Worm (Caenorhabditis elegans): Measurements from ENCODE around the gene npp-25.

Gene npp-25

DNA sequence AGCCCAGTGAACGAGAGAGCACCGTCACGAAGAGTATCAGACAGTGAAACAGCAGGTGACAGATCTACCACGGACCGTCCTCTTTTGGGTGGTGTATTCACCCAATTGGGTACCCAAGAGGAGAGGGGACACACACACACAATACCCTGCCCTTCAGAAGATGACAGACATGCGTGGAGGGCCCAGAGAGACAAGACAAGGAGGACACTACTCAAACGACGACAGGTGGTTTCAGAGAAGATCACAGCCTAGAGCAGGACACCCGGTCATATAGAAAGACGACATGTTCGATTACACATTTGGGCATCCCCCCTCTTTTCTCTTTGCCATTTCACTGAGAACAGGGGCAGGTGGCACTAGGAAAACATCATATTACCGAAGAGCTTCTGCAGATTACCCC lies 31.6 kb downstream of the npp-25 start:
- no peak for TF ChIP-seq T22C8.4 (GFP tag; IDR thresholded peaks at IDR 0.05)
- TF ChIP-seq klf-2 (GFP tag; conservative IDR thresholded peaks at IDR 0.05), result no peak
- no peak for TF ChIP-seq ztf-23 (GFP tag; IDR thresholded peaks at IDR 0.05)
- 0 out of 2 replicates have a peak, but pooled peaks have one; percentile 58 for TF ChIP-seq flt-1 (GFP tag; IDR thresholded peaks at IDR 0.05)
- TF ChIP-seq cog-1 (tag; optimal IDR thresholded peaks at IDR 0.05), result peak; percentile 5

DNA sequence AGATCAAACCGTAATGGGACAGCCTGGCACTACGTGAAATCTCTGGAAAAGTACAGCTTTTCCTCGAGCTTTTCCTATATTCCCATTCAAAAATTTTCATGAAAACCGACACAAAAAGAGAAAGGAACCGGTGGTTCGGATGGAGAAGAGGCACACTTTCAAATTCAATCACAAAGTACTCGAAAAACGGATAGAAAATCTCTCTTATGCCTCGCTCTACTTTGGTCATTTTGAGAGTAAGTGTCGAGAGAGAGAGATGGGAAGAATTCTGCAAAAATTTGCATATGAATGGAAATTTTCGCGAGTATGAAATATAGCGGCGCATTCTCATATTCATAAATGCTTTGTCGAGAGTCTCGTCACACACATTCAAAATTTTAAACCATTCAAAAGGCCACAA lies 33.0 kb downstream of the npp-25 start:
- TF ChIP-seq tab-1 (GFP tag; IDR thresholded peaks at IDR 0.05) (no peak), ztf-23 (GFP tag; IDR thresholded peaks at IDR 0.05) (no peak), T22C8.4 (GFP tag; IDR thresholded peaks at IDR 0.05) (no peak)

DNA sequence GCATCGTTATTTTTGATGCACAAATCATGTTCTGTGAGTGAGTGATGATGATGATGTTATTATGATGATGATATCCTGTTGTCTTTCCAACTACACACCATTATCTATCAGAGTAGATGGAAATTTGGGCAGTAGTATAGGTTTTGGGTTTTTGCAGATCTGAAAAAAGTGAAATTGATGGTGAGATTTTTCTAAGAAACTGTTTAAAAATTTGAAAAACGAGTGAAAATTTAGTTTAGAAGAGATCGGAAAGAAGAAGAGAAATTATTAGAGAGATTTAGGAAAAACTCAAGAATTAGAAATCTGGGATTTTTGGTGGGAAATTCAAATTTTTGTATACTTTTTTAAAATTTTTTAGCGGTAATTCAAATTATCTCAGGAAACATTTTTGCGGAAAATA lies 34.2 kb downstream of the npp-25 start, which contains the start of the genes Y37D8A.29 and unc-71:
Y37D8A.29 (minus strand) TSS at position 101 of the 400 bp plus-strand sequence.
unc-71 (minus strand) TSS at position 159 of the 400 bp plus-strand sequence.
- TF ChIP-seq cog-1 (tag; optimal IDR thresholded peaks at IDR 0.05), result no peak
- no peak for TF ChIP-seq klf-2 (GFP tag; conservative IDR thresholded peaks at IDR 0.05)

DNA sequence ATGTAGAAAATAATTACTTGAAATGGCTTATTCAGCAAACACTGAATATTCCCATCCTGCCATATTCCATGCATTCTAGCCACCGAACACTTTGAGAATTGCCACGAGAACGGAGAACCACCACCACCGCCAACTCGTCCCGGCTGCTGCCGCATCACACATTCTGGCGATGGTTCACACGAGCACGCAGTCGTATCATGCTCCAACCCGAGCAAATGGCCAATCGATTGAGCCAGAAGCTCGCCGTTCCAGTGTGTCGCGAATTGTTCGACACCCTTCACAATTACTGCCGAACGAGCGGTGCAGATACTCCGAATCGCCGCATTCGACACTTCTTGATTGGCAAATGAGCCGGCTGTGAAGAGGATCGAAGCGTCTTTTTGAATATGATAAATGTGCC lies 40.6 kb downstream of the npp-25 start:
- TF ChIP-seq ztf-29 (GFP tag; IDR thresholded peaks at IDR 0.05), result no peak
- TF ChIP-seq ref-1 (GFP tag; conservative IDR thresholded peaks at IDR 0.05), result no peak
- TF ChIP-seq flt-1 (GFP tag; IDR thresholded peaks at IDR 0.05), result no peak
- no peak for TF ChIP-seq tab-1 (GFP tag; IDR thresholded peaks at IDR 0.05)
- no peak for TF ChIP-seq med-1 (GFP tag; optimal IDR thresholded peaks at IDR 0.05; ENCODE audit: insufficient read depth)
- no peak for TF ChIP-seq klf-2 (GFP tag; conservative IDR thresholded peaks at IDR 0.05)
- TF ChIP-seq ztf-23 (GFP tag; IDR thresholded peaks at IDR 0.05), result no peak
- no peak for TF ChIP-seq T22C8.4 (GFP tag; IDR thresholded peaks at IDR 0.05)
- no peak for TF ChIP-seq cog-1 (tag; optimal IDR thresholded peaks at IDR 0.05)

DNA sequence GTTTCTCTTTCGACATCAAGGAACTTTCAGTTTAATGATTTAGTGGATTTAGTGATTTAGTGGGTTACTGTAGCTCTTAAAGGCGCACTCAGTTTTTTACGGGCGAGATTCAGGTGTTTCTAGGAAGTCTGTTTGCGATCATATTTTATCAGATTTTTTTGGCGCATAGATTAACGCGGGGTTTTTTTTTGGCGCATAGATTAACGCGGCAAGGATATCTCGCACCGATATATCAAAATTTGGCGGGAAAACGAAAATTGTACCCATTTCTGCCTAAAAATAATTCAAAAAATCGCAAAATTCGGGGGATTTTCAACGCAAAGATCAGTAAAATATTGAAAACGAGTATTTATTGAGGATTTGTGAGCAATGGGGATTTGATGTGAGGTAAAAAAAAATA lies 45.1 kb downstream of the npp-25 start:
- TF ChIP-seq flt-1 (GFP tag; IDR thresholded peaks at IDR 0.05), result no peak
- no peak for TF ChIP-seq ref-1 (GFP tag; conservative IDR thresholded peaks at IDR 0.05)
- TF ChIP-seq klf-2 (GFP tag; conservative IDR thresholded peaks at IDR 0.05), result no peak
- TF ChIP-seq tab-1 (GFP tag; IDR thresholded peaks at IDR 0.05), result no peak
- TF ChIP-seq cog-1 (tag; optimal IDR thresholded peaks at IDR 0.05), result no peak
- TF ChIP-seq T22C8.4 (GFP tag; IDR thresholded peaks at IDR 0.05), result no peak
- no peak for TF ChIP-seq med-1 (GFP tag; optimal IDR thresholded peaks at IDR 0.05; ENCODE audit: insufficient read depth)
- no peak for TF ChIP-seq ztf-23 (GFP tag; IDR thresholded peaks at IDR 0.05)
- TF ChIP-seq ztf-29 (GFP tag; IDR thresholded peaks at IDR 0.05), result no peak

DNA sequence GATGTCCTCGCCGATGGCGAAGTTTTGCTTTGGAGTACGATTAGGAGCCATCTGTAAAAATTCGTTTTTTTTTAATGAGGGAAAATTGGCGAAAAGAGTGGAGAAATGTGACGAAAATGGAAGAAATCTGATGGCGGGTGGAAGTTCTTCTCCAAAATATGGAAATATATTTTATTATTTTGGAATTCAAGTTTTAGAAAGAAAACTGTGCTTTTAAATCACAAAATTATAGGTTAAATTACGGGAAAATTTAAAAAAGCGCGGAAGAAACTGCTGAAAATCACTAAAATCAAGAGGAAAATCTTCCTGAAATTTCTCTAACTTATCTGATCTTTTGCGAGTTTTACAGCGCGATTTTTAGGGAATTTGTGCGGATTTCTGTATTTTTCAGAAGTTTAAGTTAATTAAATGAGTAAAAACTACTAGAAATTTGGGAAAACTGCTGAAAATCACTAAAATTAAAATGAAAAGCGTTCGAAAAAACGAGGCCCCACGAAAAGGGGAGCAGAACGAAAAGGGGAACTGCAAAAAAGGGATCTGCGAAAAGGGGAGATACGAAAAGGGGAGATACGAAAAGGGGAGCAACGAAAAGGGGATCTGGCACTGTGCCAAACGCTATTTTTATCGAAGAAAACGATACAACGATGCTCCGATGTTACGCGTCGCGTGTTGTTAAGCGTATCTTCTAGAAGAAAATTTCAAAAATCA lies 48.1 kb downstream of the npp-25 start, which contains the start of the genes cec-7 and enu-3.5:
cec-7 (minus strand) TSS at position 51 of the 708 bp plus-strand sequence.
enu-3.5 (plus strand) TSS at position 670 of the 708 bp plus-strand sequence.
- TF ChIP-seq cog-1 (tag; optimal IDR thresholded peaks at IDR 0.05) (no peak), ztf-23 (GFP tag; IDR thresholded peaks at IDR 0.05) (0 out of 2 replicates have a peak, but pooled peaks have one; percentile 36), T22C8.4 (GFP tag; IDR thresholded peaks at IDR 0.05) (no peak), tab-1 (GFP tag; IDR thresholded peaks at IDR 0.05) (no peak), flt-1 (GFP tag; IDR thresholded peaks at IDR 0.05) (0 out of 2 replicates have a peak, but pooled peaks have one; percentile 9), med-1 (GFP tag; optimal IDR thresholded peaks at IDR 0.05; ENCODE audit: insufficient read depth) (no peak), klf-2 (GFP tag; conservative IDR thresholded peaks at IDR 0.05) (peak; percentile 59; the same call in 1 of the 2 replicates), ztf-29 (GFP tag; IDR thresholded peaks at IDR 0.05) (no peak), ref-1 (GFP tag; conservative IDR thresholded peaks at IDR 0.05) (no peak)

DNA sequence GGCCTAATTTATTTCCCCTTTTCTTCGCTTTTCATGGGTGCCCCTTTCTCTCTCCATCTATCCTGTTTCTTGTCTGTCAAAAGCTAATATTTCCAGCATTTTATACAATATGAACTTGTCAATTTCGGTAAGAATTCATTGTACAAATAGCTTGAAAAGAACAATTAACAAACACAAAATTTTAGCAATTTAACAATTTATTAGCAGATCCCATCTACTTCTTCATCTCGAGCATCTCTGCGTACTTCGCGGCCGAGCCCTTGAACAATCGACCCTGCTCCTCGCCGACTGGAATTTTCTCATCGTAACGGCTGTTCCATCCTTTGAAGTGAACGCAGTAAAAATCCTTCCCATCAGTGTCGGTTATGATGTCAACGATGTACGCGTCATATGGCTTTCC lies 50.1 kb downstream of the npp-25 start:
- no peak for TF ChIP-seq tab-1 (GFP tag; IDR thresholded peaks at IDR 0.05)
- no peak for TF ChIP-seq ztf-29 (GFP tag; IDR thresholded peaks at IDR 0.05)
- TF ChIP-seq klf-2 (GFP tag; conservative IDR thresholded peaks at IDR 0.05), result no peak

DNA sequence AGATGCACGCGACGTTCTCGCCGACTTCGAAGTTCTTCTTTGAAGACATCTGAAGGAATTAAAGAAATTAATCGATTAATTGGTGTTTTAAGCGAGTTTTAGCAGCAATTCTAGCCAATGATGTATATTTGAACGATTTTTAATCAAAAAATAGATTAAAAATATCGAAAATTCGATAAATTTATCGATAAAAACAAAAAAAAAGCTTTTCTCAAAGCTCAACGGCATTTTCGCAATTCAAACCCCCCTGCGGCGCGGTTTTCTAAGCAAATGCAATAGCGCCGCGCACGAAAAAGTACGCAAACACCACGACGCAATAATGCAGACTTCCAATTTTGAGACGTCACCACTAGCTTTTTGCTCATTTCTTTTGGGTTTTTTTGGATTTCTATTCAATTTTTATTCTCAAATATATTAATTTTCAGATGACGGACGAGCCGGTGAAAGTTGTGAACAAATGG lies 51.2 kb downstream of the npp-25 start, which contains the start of the genes mrg-1 and spcs-2:
mrg-1 (minus strand) TSS at position 51 of the 461 bp plus-strand sequence.
spcs-2 (plus strand) TSS at position 426 of the 461 bp plus-strand sequence.
- TF ChIP-seq tab-1 (GFP tag; IDR thresholded peaks at IDR 0.05) (peak; percentile 76), klf-2 (GFP tag; conservative IDR thresholded peaks at IDR 0.05) (peak; percentile 58; the same call in 1 of the 2 replicates), ztf-23 (GFP tag; IDR thresholded peaks at IDR 0.05) (peak; percentile 86), flt-1 (GFP tag; IDR thresholded peaks at IDR 0.05) (peak; percentile 85), cog-1 (tag; optimal IDR thresholded peaks at IDR 0.05) (peak; percentile 72), T22C8.4 (GFP tag; IDR thresholded peaks at IDR 0.05) (no peak), ztf-29 (GFP tag; IDR thresholded peaks at IDR 0.05) (0 out of 2 replicates have a peak, but pooled peaks have one; percentile 67), ref-1 (GFP tag; conservative IDR thresholded peaks at IDR 0.05) (no peak), med-1 (GFP tag; optimal IDR thresholded peaks at IDR 0.05; ENCODE audit: insufficient read depth) (peak; percentile 74)
